Worm (Caenorhabditis elegans) whole organism, L3 larva: ENCODE results near the gene twk-48.

Experiments used
- ceh-82 ChIP-seq: fragments of 150-350 bp; optimal IDR thresholded peaks from 2 replicates; lab custom pipeline; 2014; ENCODE audit warnings: missing biosample characterization, missing genetic modification characterization
- ceh-9 ChIP-seq: sonication (generic microtip); optimal IDR thresholded peaks from 2 replicates; lab custom pipeline; 2018; ENCODE audit warnings: missing biosample characterization, missing genetic modification characterization
- elt-3 ChIP-seq, 3 experiments: fragments of 150-350 bp in 1 of 3; sonication (generic microtip) in 2 of 3; optimal IDR thresholded peaks; 2 replicates in 2 of 3; 4 replicates in 1 of 3; lab custom pipeline; 2014 to 2017; ENCODE audit warnings: missing biosample characterization in 3 of 3, missing genetic modification characterization in 3 of 3
- fkh-10 ChIP-seq: sonication (generic microtip); optimal IDR thresholded peaks from 2 replicates; lab custom pipeline; 2017; ENCODE audit warnings: missing biosample characterization, missing genetic modification reagents, missing genetic modification characterization
- jun-1 ChIP-seq: fragments of 150-350 bp; optimal IDR thresholded peaks from 2 replicates; lab custom pipeline; 2014; ENCODE audit warnings: missing biosample characterization, missing genetic modification reagents, missing genetic modification characterization
- nhr-11 ChIP-seq: fragments of 150-350 bp; optimal IDR thresholded peaks from 2 replicates; lab custom pipeline; 2014; ENCODE audit warnings: missing biosample characterization, missing genetic modification characterization
- nhr-12 ChIP-seq: fragments of 150-350 bp; optimal IDR thresholded peaks from 2 replicates; lab custom pipeline; 2014; ENCODE audit warnings: missing biosample characterization, missing genetic modification characterization

- no peak for TF ChIP-seq jun-1
- no peak for TF ChIP-seq ceh-82 (tag; lab: Kevin White, UChicago)
- no peak for TF ChIP-seq elt-3 (tag; optimal IDR thresholded peaks at IDR 0.05; lab: Kevin White, UChicago)
- no peak for TF ChIP-seq fkh-10 (GFP tag; lab: Kevin White, UChicago)
- TF ChIP-seq nhr-11 (tag; lab: Kevin White, UChicago) = no peak
- TF ChIP-seq ceh-9 (tag; lab: Kevin White, UChicago) = no peak
- no peak for TF ChIP-seq nhr-12 (tag; lab: Kevin White, UChicago)
Observed at ce11 chrIII:9813146-9813545, 47.4 kb upstream of the twk-48 start, which contains the start of gene ZK632.14.
